Fruit fly (Drosophila melanogaster): ENCODE results near the gene ttm2.

ttm2 gene

DNA sequence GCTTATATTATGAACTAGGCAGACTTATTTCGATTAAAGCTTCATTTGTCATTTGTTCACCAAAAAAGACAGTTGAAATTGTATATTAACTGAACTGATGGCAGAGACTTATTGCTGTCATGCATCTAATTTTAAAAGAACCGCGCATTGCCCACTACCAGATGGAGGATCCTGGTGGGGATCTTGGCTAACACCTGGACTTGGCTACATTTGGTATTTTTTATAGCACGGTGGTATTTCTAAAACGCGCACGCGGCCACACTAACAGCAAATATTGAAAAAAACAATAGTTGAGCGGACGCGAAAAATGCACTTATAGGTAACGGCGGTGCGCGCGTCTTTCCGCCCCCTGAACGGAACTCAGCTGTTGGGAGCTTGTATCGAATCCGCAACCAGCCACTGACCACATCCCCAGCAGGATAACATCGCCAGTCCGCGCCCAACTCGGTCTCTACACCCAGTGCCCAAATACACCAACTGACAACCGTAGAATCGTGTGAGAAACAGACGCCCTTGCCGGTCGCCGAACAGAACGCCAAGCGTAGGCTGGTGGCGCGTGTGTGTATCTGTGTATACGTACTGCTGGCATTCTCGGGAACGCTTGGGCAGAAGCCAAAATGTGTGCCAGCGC, 17.3 kb downstream of the ttm2 start (continued):
- peak; percentile 11 for TF ChIP-seq CG7839 (tag; optimal IDR thresholded peaks at IDR 0.05)
- no peak for TF ChIP-seq Trl (optimal IDR thresholded peaks at IDR 0.05)
- TF ChIP-seq Trl (GFP tag; optimal IDR thresholded peaks at IDR 0.05) = no peak
- peak; percentile 18 for TF ChIP-seq ATbp (GFP tag; optimal IDR thresholded peaks at IDR 0.05)
- peak; percentile 33 for TF ChIP-seq sd (tag; optimal IDR thresholded peaks at IDR 0.05)
- peak; percentile 52 for TF ChIP-seq CoRest (tag; optimal IDR thresholded peaks at IDR 0.05)
- TF ChIP-seq CG8359 (GFP tag; optimal IDR thresholded peaks at IDR 0.05; ENCODE audit: borderline replicate concordance) = no peak
- TF ChIP-seq Pdp1 (GFP tag; optimal IDR thresholded peaks at IDR 0.05) = peak in 1 of 2 experiments; percentile 86
- TF ChIP-seq MTF-1 (GFP tag; optimal IDR thresholded peaks at IDR 0.05; ENCODE audit: borderline replicate concordance) = no peak
- TF ChIP-seq tna (GFP tag; IDR thresholded peaks at IDR 0.05; ENCODE audit: partially characterized antibody) = no peak
- peak; percentile 27 for TF ChIP-seq nmo (GFP tag; optimal IDR thresholded peaks at IDR 0.05)
- TF ChIP-seq Atf3 (GFP tag; optimal IDR thresholded peaks at IDR 0.05) = no peak
- TF ChIP-seq CHES-1-like (GFP tag; optimal IDR thresholded peaks at IDR 0.05) = peak; percentile 77
- peak; percentile 28 for TF ChIP-seq CG13624 (GFP tag; optimal IDR thresholded peaks at IDR 0.05)
- no peak for TF ChIP-seq p53 (GFP tag; optimal IDR thresholded peaks at IDR 0.05)
- no peak for TF ChIP-seq CG5245 (GFP tag; optimal IDR thresholded peaks at IDR 0.05)
- no peak for TF ChIP-seq tgo (GFP tag; IDR thresholded peaks at IDR 0.05)
- no peak for TF ChIP-seq Oaz (GFP tag; IDR thresholded peaks at IDR 0.05)
- TF ChIP-seq so (GFP tag; IDR thresholded peaks at IDR 0.05) = no peak
- TF ChIP-seq NC2β (GFP tag; optimal IDR thresholded peaks at IDR 0.05) = peak; percentile 4
- peak; percentile 61; the same call in 2 of the 3 replicates for TF ChIP-seq Opbp (GFP tag; IDR thresholded peaks at IDR 0.05; ENCODE audit: partially characterized antibody)
- peak; percentile 63 for TF ChIP-seq CG8924 (tag; optimal IDR thresholded peaks at IDR 0.05)
- TF ChIP-seq CG32532 (GFP tag; IDR thresholded peaks at IDR 0.05) = peak; percentile 9; the same call in 1 of the 2 replicates
- TF ChIP-seq CG2199 (GFP tag; IDR thresholded peaks at IDR 0.05) = peak; percentile 25; the same call in 1 of the 3 replicates
- no peak for TF ChIP-seq da (GFP tag; optimal IDR thresholded peaks at IDR 0.05)
- no peak for TF ChIP-seq CG2875 (GFP tag; optimal IDR thresholded peaks at IDR 0.05)
- TF ChIP-seq Hmx (GFP tag; optimal IDR thresholded peaks at IDR 0.05) = no peak
- peak; percentile 56 for TF ChIP-seq CG11504 (tag; optimal IDR thresholded peaks at IDR 0.05)
- peak; percentile 38 for TF ChIP-seq CG2712 (tag; optimal IDR thresholded peaks at IDR 0.05)
- TF ChIP-seq CG31441 (GFP tag; IDR thresholded peaks at IDR 0.05) = peak; percentile 31; the same call in 1 of the 2 replicates
- TF ChIP-seq pita (GFP tag; optimal IDR thresholded peaks at IDR 0.05) = peak; percentile 88
- TF ChIP-seq nerfin-1 (tag; optimal IDR thresholded peaks at IDR 0.05) = peak; percentile 40
- no peak for TF ChIP-seq Mad (GFP tag; optimal IDR thresholded peaks at IDR 0.05)
- no peak for TF ChIP-seq Hand (GFP tag; optimal IDR thresholded peaks at IDR 0.05)
- peak; percentile 10 for TF ChIP-seq CG34376 (GFP tag; optimal IDR thresholded peaks at IDR 0.05)
- TF ChIP-seq phol (tag; optimal IDR thresholded peaks at IDR 0.05) = peak; percentile 51
- TF ChIP-seq Fer1 (GFP tag; optimal IDR thresholded peaks at IDR 0.05) = peak; percentile 55
- TF ChIP-seq CG17359 (tag; optimal IDR thresholded peaks at IDR 0.05) = no peak
- TF ChIP-seq sr (GFP tag; IDR thresholded peaks at IDR 0.05) = peak; percentile 60; the same call in 2 of the 3 replicates
- peak; percentile 44; the same call in 1 of the 2 replicates for TF ChIP-seq CG3847 (GFP tag; IDR thresholded peaks at IDR 0.05)
- TF ChIP-seq kni (GFP tag; optimal IDR thresholded peaks at IDR 0.05) = peak; percentile 56
- TF ChIP-seq Eip74EF (GFP tag; optimal IDR thresholded peaks at IDR 0.05) = no peak
- peak; percentile 58 for TF ChIP-seq CG12299 (tag; optimal IDR thresholded peaks at IDR 0.05)
- no peak for TF ChIP-seq hb (GFP tag; IDR thresholded peaks at IDR 0.05; ENCODE audit: partially characterized antibody)
- TF ChIP-seq CG1603 (tag; optimal IDR thresholded peaks at IDR 0.05) = peak; percentile 75
- TF ChIP-seq br (optimal IDR thresholded peaks at IDR 0.05) = no peak
- TF ChIP-seq crol (GFP tag; IDR thresholded peaks at IDR 0.05) = no peak
- peak; percentile 53; the same call in 1 of the 2 replicates for TF ChIP-seq onecut (GFP tag; IDR thresholded peaks at IDR 0.05)
- TF ChIP-seq E2f2 (GFP tag; IDR thresholded peaks at IDR 0.05) = peak; percentile 96
